Worm (Caenorhabditis elegans) whole organism, L1 larva: ENCODE data around the gene ndua-1.
A peak's percentile ranks its signal among the peaks of the same experiment; 100 is the strongest.

Source experiments
- ama-1 ChIP-seq: fragments of 150-350 bp; optimal IDR thresholded peaks from 2 replicates; lab custom pipeline; 2014
- elt-2 ChIP-seq: sonication (generic microtip); optimal IDR thresholded peaks from 2 replicates; lab custom pipeline; 2016; ENCODE audit warnings: missing genetic modification characterization, mild to moderate bottlenecking, inconsistent platforms, missing compliant biosample characterization, missing genetic modification reagents
- elt-3 ChIP-seq, 6 experiments: fragments of 150-350 bp in 1 of 6; sonication (generic microtip); optimal IDR thresholded peaks; 2 replicates each; lab custom pipeline; 2017 to 2018; ENCODE audit warnings: missing biosample characterization in 6 of 6, missing genetic modification characterization in 6 of 6, inconsistent platforms in 1 of 6
- hpl-2 ChIP-seq: fragments of 150-350 bp; optimal IDR thresholded peaks from 2 replicates; lab custom pipeline; 2014; ENCODE audit warnings: missing biosample characterization, missing genetic modification reagents, missing genetic modification characterization
- lsy-2 ChIP-seq, 2 experiments: fragments of 150-350 bp; optimal IDR thresholded peaks; 2 replicates each; lab custom pipeline; 2014; ENCODE audit warnings: missing biosample characterization in 2 of 2, missing genetic modification characterization in 2 of 2
- nhr-237 ChIP-seq: fragments of 150-350 bp; optimal IDR thresholded peaks from 2 replicates; lab custom pipeline; 2014; ENCODE audit warnings: missing biosample characterization, missing genetic modification characterization
- pqm-1 ChIP-seq: sonication (generic microtip); optimal IDR thresholded peaks from 3 replicates; lab custom pipeline; 2017; ENCODE audit warnings: missing biosample characterization, missing genetic modification characterization
- unc-62 ChIP-seq: fragments of 150-350 bp; optimal IDR thresholded peaks from 2 replicates; lab custom pipeline; 2014; ENCODE audit warnings: missing biosample characterization, missing genetic modification reagents, missing genetic modification characterization
- unc-86 ChIP-seq: sonication (generic microtip); optimal IDR thresholded peaks from 2 replicates; lab custom pipeline; 2016; ENCODE audit warnings: missing genetic modification characterization, missing compliant biosample characterization

DNA sequence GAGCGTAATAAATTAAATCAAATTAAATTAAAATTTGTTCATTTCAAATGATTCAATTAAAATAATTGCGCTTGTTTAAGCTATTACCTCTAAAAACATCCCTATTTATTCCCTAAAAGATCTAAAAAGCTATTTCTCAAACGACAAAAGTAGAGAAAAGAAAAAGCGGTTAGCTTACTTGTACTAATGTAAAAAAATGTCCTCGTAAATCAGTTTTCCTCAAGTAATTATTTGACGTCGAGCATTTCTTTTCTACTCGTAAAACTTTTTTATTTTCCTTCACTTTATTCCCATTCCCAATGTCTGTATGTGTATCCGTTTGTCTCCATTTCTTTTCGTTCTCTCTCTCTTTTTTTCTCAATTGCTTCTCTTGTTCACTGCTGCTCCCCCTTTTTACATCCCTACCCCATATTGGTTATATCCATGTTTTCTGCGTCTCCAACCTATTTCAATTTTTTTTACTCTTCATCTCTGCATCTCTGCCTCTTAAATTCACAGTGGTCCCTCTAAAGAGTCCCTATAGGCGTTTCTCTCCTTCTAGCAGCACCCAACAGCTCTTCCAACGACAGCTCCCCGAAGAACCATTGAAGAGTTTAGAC, 27.5 kb upstream of the ndua-1 start, which contains the start of gene unc-80:
- peak in 1 of 2 experiments; percentile 69 for TF ChIP-seq lsy-2 (tag; optimal IDR thresholded peaks at IDR 0.05; lab: Kevin White, UChicago)
- no peak for TF ChIP-seq elt-2 (tag; lab: Kevin White, UChicago)
- peak; percentile 55 for TF ChIP-seq unc-86 (tag; lab: Kevin White, UChicago)
- TF ChIP-seq unc-62 (GFP tag; lab: Kevin White, UChicago), result no peak
- TF ChIP-seq elt-3 (tag; optimal IDR thresholded peaks at IDR 0.05; lab: Kevin White, UChicago), result no peak
- no peak for TF ChIP-seq pqm-1 (tag; lab: Kevin White, UChicago)
- TF ChIP-seq hpl-2 (GFP tag; lab: Kevin White, UChicago), result no peak
- no peak for TF ChIP-seq ama-1 (lab: Kevin White, UChicago)
- no peak for TF ChIP-seq nhr-237 (tag; lab: Kevin White, UChicago)
